Worm (Caenorhabditis elegans) whole organism, mixed stage, embryonic: ENCODE data around the gene dct-11.
A peak's percentile ranks its signal among the peaks of the same experiment; 100 is the strongest.

ENCODE experiments used
- M03D4.4 ChIP-seq: sonication (generic microtip); optimal IDR thresholded peaks from 2 replicates; lab custom pipeline; 2017; ENCODE audit warnings: mild to moderate bottlenecking, missing genetic modification characterization, missing compliant biosample characterization
- bed-3 ChIP-seq: fragments of 200-800 bp; sonication (Bioruptor generic); optimal IDR thresholded peaks from 3 replicates; lab custom pipeline; 2018; ENCODE audit warnings: mild to moderate bottlenecking, missing genetic modification characterization, moderate library complexity, missing compliant biosample characterization
- blmp-1 ChIP-seq: fragments of 150-350 bp; optimal IDR thresholded peaks from 2 replicates; lab custom pipeline; 2014; ENCODE audit warnings: missing biosample characterization, missing genetic modification characterization
- ceh-43 ChIP-seq: fragments of 200-800 bp; sonication (Bioruptor generic); optimal IDR thresholded peaks from 2 replicates; lab custom pipeline; 2018; ENCODE audit warnings: mild to moderate bottlenecking, missing genetic modification characterization, moderate library complexity, missing compliant biosample characterization
- ceh-83 ChIP-seq: fragments of 200-800 bp; sonication (Bioruptor generic); optimal IDR thresholded peaks from 2 replicates; lab custom pipeline; 2018; ENCODE audit warnings: mild to moderate bottlenecking, missing genetic modification characterization, missing compliant biosample characterization
- ces-1 ChIP-seq: fragments of 150-350 bp; optimal IDR thresholded peaks from 2 replicates; lab custom pipeline; 2014; ENCODE audit warnings: missing biosample characterization, missing genetic modification reagents, missing genetic modification characterization
- cnd-1 ChIP-seq: fragments of 200-800 bp; sonication (Bioruptor generic); optimal IDR thresholded peaks from 2 replicates; lab custom pipeline; 2018; ENCODE audit warnings: mild to moderate bottlenecking, missing genetic modification characterization, missing compliant biosample characterization
- drap-1 ChIP-seq: fragments of 200-800 bp; sonication (Bioruptor generic); optimal IDR thresholded peaks from 3 replicates; lab custom pipeline; 2018; ENCODE audit warnings: mild to moderate bottlenecking, missing genetic modification characterization, missing compliant biosample characterization
- elt-3 ChIP-seq: fragments of 150-350 bp; optimal IDR thresholded peaks from 2 replicates; lab custom pipeline; 2014; ENCODE audit warnings: missing biosample characterization, missing genetic modification characterization
- flh-1 ChIP-seq: fragments of 200-800 bp; sonication (Bioruptor generic); optimal IDR thresholded peaks from 2 replicates; lab custom pipeline; 2018; ENCODE audit warnings: mild to moderate bottlenecking, missing genetic modification characterization, moderate library complexity, missing compliant biosample characterization
- ham-2 ChIP-seq: fragments of 200-800 bp; sonication (Bioruptor generic); optimal IDR thresholded peaks from 2 replicates; lab custom pipeline; 2018; ENCODE audit warnings: mild to moderate bottlenecking, missing genetic modification characterization, missing compliant biosample characterization
- hlh-1 ChIP-seq: fragments of 150-350 bp; optimal IDR thresholded peaks from 2 replicates; lab custom pipeline; 2014; ENCODE audit warnings: missing biosample characterization, missing genetic modification reagents, missing genetic modification characterization
- lin-13 ChIP-seq: fragments of 150-350 bp; optimal IDR thresholded peaks from 2 replicates; lab custom pipeline; 2014; ENCODE audit warnings: missing biosample characterization, missing genetic modification characterization
- lin-32 ChIP-seq: fragments of 200-800 bp; sonication (Bioruptor generic); optimal IDR thresholded peaks from 2 replicates; lab custom pipeline; 2018; ENCODE audit warnings: mild to moderate bottlenecking, missing genetic modification characterization, missing compliant biosample characterization
- lsy-2 ChIP-seq: fragments of 150-350 bp; optimal IDR thresholded peaks from 2 replicates; lab custom pipeline; 2014; ENCODE audit warnings: missing biosample characterization, missing genetic modification characterization
- mab-5 ChIP-seq: fragments of 150-350 bp; optimal IDR thresholded peaks from 2 replicates; lab custom pipeline; 2014; ENCODE audit warnings: missing biosample characterization, missing genetic modification characterization
- mep-1 ChIP-seq: fragments of 150-350 bp; optimal IDR thresholded peaks from 2 replicates; lab custom pipeline; 2017; ENCODE audit warnings: missing biosample characterization, missing genetic modification reagents, missing genetic modification characterization, inconsistent platforms
- mls-2 ChIP-seq: sonication (generic microtip); optimal IDR thresholded peaks from 2 replicates; lab custom pipeline; 2016; ENCODE audit warnings: mild to moderate bottlenecking, missing genetic modification characterization, moderate library complexity, missing compliant biosample characterization
- nhr-12 ChIP-seq: fragments of 150-350 bp; optimal IDR thresholded peaks from 2 replicates; lab custom pipeline; 2014; ENCODE audit warnings: missing biosample characterization, missing genetic modification characterization
- nhr-2 ChIP-seq: fragments of 150-350 bp; optimal IDR thresholded peaks from 2 replicates; lab custom pipeline; 2014; ENCODE audit warnings: missing biosample characterization, missing genetic modification characterization
- nhr-237 ChIP-seq: fragments of 150-350 bp; optimal IDR thresholded peaks from 2 replicates; lab custom pipeline; 2014; ENCODE audit warnings: missing biosample characterization, missing genetic modification characterization
- pha-4 ChIP-seq: fragments of 150-350 bp; optimal IDR thresholded peaks from 2 replicates; lab custom pipeline; 2018; ENCODE audit warnings: missing biosample characterization, missing genetic modification reagents, missing genetic modification characterization
- snpc-4 ChIP-seq: fragments of 150-350 bp; optimal IDR thresholded peaks from 2 replicates; lab custom pipeline; 2014; ENCODE audit warnings: missing biosample characterization, missing genetic modification characterization
- tbx-8 ChIP-seq: fragments of 200-800 bp; sonication (Bioruptor generic); optimal IDR thresholded peaks from 2 replicates; lab custom pipeline; 2018; ENCODE audit warnings: mild to moderate bottlenecking, missing genetic modification characterization, moderate library complexity, missing compliant biosample characterization
- unc-120 ChIP-seq: sonication (generic microtip); optimal IDR thresholded peaks from 2 replicates; lab custom pipeline; 2017; ENCODE audit warnings: missing genetic modification characterization, missing compliant biosample characterization; ENCODE audit not compliant: poor library complexity, severe bottlenecking
- unc-39 ChIP-seq: fragments of 150-350 bp; optimal IDR thresholded peaks from 2 replicates; lab custom pipeline; 2014; ENCODE audit warnings: missing biosample characterization, missing genetic modification characterization
- unc-62 ChIP-seq: fragments of 150-350 bp; optimal IDR thresholded peaks from 2 replicates; lab custom pipeline; 2014; ENCODE audit warnings: missing biosample characterization, missing genetic modification reagents, missing genetic modification characterization
- zip-8 ChIP-seq: fragments of 150-350 bp; optimal IDR thresholded peaks from 2 replicates; lab custom pipeline; 2014; ENCODE audit warnings: missing biosample characterization, missing genetic modification characterization
- ztf-11 ChIP-seq: fragments of 150-350 bp; optimal IDR thresholded peaks from 2 replicates; lab custom pipeline; 2014; ENCODE audit warnings: missing biosample characterization, missing genetic modification characterization

dct-11 gene

DNA sequence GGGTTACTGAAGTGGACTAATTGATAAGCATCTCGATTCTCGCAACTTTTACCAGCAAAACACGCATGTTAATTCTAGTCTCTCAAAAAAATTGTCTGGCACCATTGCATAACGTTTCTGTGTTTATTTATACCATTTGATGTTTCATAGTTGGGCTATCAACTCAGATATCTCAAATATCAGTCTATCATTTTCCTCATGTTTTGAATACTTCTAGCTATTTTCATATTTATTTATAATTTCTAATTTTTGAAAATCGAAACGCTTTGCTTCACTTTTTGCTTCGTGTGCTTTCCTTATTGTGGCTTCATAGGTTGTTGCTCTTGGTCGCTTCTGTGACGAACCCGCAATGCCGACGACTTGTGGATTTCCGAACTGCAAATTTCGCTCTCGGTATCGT lies 22.8 kb upstream of the dct-11 start, which contains the start of gene ctbp-1:
TSS of gene ctbp-1 (plus strand) at position 301 of the 400 bp plus-strand sequence.
- no peak for TF ChIP-seq mep-1
- TF ChIP-seq lsy-2, result no peak
- no peak for TF ChIP-seq ceh-83 (GFP tag; lab: Kevin White, UChicago)
- TF ChIP-seq mab-5, result no peak
- TF ChIP-seq M03D4.4 (tag; lab: Kevin White, UChicago), result no peak
- no peak for TF ChIP-seq nhr-237
- TF ChIP-seq blmp-1 (tag; lab: Kevin White, UChicago), result no peak

DNA sequence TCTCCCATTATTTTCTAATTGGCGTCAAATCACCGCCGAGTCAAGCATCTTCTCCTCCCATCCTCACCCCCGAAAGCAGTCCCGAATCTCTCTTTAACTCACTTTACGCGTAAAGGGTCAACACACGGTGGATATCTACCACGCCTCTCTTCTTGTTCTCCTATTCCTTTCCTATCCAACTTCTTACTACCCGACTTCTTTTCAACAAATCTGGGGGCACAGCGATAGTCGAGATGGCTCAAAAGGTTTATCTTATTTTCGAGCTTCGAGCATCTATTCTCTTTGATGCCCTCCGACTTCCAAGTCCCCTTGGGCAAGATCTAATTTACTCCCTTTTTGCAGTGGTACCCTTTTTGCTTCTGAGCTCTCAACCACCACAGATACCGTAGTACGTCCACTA lies 19.6 kb upstream of the dct-11 start:
- no peak for TF ChIP-seq hlh-1
- TF ChIP-seq nhr-2 (tag; lab: Kevin White, UChicago), result no peak
- no peak for TF ChIP-seq nhr-237
- no peak for TF ChIP-seq unc-120 (tag; lab: Kevin White, UChicago)
- TF ChIP-seq ces-1, result peak; percentile 77
- no peak for TF ChIP-seq nhr-12 (tag; lab: Kevin White, UChicago)
- no peak for TF ChIP-seq ham-2 (GFP tag; lab: Kevin White, UChicago)
- no peak for TF ChIP-seq bed-3 (GFP tag; lab: Kevin White, UChicago)

DNA sequence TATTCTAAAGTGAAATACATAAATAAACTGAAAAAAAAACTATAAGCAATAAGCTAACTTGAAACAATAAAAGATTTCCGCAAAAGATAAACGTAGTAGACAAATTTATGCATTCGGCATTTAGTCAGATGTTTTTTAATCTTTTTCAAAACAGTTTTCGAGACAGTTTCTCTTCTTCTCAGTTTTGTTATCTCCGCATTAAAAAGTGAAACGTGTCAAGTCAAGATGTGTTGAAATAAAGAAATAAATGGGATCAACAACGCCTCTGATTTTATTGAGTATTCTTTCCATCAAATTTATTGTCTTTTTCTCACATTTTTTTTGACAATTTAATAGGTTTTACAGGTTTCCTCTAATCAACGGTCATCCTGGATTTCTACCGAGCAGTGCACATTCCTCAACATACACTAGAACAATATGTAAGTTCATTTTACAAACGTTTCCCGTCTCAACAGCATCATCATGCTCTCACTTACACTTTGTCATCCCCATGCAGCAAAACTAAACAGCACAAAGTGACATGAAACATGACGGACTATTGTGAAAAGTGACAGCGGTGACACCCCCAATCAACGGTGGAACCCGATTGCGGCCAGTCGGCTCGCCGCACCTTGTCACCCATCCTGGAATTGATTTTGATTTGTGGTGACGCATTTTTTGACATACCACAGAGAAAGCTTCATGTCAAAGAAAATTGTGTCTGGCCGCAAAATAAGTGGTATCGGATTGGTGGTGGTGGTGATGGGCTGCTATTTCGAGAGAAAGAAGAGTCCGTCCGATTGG lies 15.1 kb upstream of the dct-11 start:
- TF ChIP-seq mep-1, result no peak
- no peak for TF ChIP-seq ham-2 (GFP tag; lab: Kevin White, UChicago)
- peak; percentile 76 for TF ChIP-seq unc-62 (GFP tag; lab: Kevin White, UChicago)
- no peak for TF ChIP-seq nhr-12 (tag; lab: Kevin White, UChicago)
- TF ChIP-seq unc-120 (tag; lab: Kevin White, UChicago), result no peak
- TF ChIP-seq elt-3 (tag; lab: Kevin White, UChicago), result no peak
- TF ChIP-seq pha-4, result no peak

DNA sequence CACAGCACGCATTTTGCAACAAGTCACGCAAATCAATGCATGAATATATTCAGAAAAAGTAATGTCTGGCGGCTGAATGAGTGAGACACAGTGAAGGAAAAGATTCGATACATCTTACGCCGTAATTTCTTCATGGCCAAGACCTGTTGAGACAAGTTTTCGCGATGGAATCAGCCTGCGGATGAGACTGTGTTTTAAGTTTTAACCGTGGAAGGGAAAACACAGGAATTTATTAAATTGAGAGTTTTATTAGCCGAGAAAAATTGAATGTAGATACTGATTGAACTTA lies 14.5 kb upstream of the dct-11 start, which contains the start of gene hog-1:
TSS of gene hog-1 (minus strand) at position 101 of the 289 bp plus-strand sequence.
- TF ChIP-seq ceh-43 (no peak), zip-8 (tag; lab: Kevin White, UChicago) (no peak), mls-2 (tag; lab: Kevin White, UChicago) (no peak), elt-3 (tag; lab: Kevin White, UChicago) (no peak), lin-13 (tag; lab: Kevin White, UChicago) (no peak), blmp-1 (tag; lab: Kevin White, UChicago) (no peak), lsy-2 (no peak), tbx-8 (no peak), unc-39 (tag; lab: Kevin White, UChicago) (no peak), nhr-2 (tag; lab: Kevin White, UChicago) (no peak)
- TF ChIP-seq, all 35 proteins: peak for 0

DNA sequence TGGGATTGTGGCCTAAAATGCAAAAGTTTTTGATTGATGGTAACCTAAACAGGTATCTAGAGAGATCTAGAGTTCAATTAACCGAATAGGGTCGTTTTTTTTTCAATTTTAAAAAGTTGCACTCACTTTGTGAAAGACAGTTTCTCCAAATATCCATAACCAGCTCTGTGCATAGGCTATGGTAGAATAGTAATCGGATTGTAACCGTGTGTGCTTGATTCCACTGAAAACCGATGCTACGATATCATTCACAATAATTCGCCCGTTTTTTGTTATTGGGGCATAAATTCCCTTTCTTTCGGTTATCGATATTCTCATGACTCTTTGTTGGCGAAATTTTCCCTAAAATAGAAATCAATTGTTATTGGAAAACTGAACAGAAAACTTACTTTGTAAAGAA lies 12.5 kb upstream of the dct-11 start:
- TF ChIP-seq M03D4.4 (tag; lab: Kevin White, UChicago) (no peak), lin-13 (tag; lab: Kevin White, UChicago) (no peak), ztf-11 (tag; lab: Kevin White, UChicago) (no peak), ceh-43 (no peak), tbx-8 (no peak), lin-32 (GFP tag; lab: Kevin White, UChicago) (no peak), pha-4 (no peak), mls-2 (tag; lab: Kevin White, UChicago) (no peak), zip-8 (tag; lab: Kevin White, UChicago) (no peak), drap-1 (GFP tag; lab: Kevin White, UChicago) (no peak), nhr-237 (no peak), snpc-4 (tag; lab: Kevin White, UChicago) (no peak), ceh-83 (GFP tag; lab: Kevin White, UChicago) (no peak), unc-39 (tag; lab: Kevin White, UChicago) (no peak), elt-3 (tag; lab: Kevin White, UChicago) (no peak)

DNA sequence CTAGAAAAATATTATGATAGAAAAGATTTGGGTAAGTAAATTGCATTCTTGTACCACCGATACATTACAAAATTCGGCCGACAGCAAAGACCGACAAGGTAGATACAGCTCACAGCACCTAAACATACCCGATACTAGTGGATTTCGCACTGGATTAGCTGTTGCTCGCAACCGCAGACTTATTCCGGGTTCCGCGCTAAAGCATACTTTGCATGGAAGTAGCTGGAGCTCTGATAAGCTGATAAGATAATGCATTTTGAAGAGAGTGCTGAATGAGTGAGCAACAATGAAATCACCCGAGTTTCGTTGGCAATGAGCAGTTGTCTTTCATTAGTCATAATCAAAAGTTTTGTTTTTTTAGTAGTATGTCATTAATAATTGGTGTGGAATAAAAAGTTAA lies 10.9 kb upstream of the dct-11 start:
- TF ChIP-seq flh-1 (GFP tag; lab: Kevin White, UChicago), result no peak
- TF ChIP-seq ceh-43, result no peak
- no peak for TF ChIP-seq mep-1
- no peak for TF ChIP-seq zip-8 (tag; lab: Kevin White, UChicago)
- no peak for TF ChIP-seq unc-62 (GFP tag; lab: Kevin White, UChicago)
- no peak for TF ChIP-seq snpc-4 (tag; lab: Kevin White, UChicago)
- no peak for TF ChIP-seq cnd-1 (tag; lab: Kevin White, UChicago)
- no peak for TF ChIP-seq pha-4
- no peak for TF ChIP-seq ham-2 (GFP tag; lab: Kevin White, UChicago)
- no peak for TF ChIP-seq unc-120 (tag; lab: Kevin White, UChicago)
